Worm (Caenorhabditis elegans): ENCODE measurements around the gene F20D12.12.

The F20D12.12 gene

ce11 chrIV:7938834-7939233, 8.4 kb upstream of the F20D12.12 start, which contains the start of gene F20D12.7:
Gene F20D12.7, minus strand, starts transcription at chrIV:7938934.
- TF ChIP-seq mls-2 (tag; optimal IDR thresholded peaks at IDR 0.05): no peak
- no peak for TF ChIP-seq drap-1 (GFP tag; optimal IDR thresholded peaks at IDR 0.05)
- no peak for TF ChIP-seq ceh-83 (GFP tag; optimal IDR thresholded peaks at IDR 0.05)
- no peak for TF ChIP-seq unc-39 (tag; optimal IDR thresholded peaks at IDR 0.05)
- TF ChIP-seq nhr-12 (tag; optimal IDR thresholded peaks at IDR 0.05): no peak
- no peak for TF ChIP-seq blmp-1 (tag; optimal IDR thresholded peaks at IDR 0.05)
- TF ChIP-seq hlh-1 (tag; optimal IDR thresholded peaks at IDR 0.05): no peak
- TF ChIP-seq mab-5 (tag; optimal IDR thresholded peaks at IDR 0.05): no peak

DNA sequence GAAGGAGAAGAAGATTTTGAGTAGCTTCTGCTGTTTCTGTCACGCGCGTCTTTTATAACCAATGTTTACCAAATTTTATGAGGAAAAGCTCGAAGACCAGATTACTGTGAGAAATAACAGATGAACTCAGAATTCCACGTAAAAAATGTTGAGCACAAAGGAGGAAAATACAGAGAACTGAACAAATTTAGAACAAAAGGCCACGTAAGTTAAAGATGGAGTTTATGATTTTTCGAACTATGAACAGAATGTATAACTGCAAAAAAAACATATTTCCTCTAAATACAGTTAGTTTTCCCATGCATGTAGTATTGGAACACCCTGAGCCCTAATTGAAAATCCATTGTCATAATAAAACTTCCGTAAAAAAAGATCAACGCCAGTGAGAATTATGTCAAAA, 6.3 kb upstream of the F20D12.12 start, which contains the start of gene exc-9:
TSS of gene exc-9 (minus strand) at position 101 of the 400 bp plus-strand sequence.
- TF ChIP-seq cnd-1 (tag; optimal IDR thresholded peaks at IDR 0.05) (no peak), snpc-4 (tag; optimal IDR thresholded peaks at IDR 0.05) (no peak), hlh-1 (tag; optimal IDR thresholded peaks at IDR 0.05) (no peak), nhr-2 (tag; optimal IDR thresholded peaks at IDR 0.05) (no peak), lsy-2 (tag; optimal IDR thresholded peaks at IDR 0.05) (no peak), pha-4 (tag; optimal IDR thresholded peaks at IDR 0.05) (no peak), mab-5 (tag; optimal IDR thresholded peaks at IDR 0.05) (no peak), elt-1 (tag; optimal IDR thresholded peaks at IDR 0.05; ENCODE audit: borderline replicate concordance, insufficient read depth) (no peak), nhr-76 (tag; optimal IDR thresholded peaks at IDR 0.05) (no peak), blmp-1 (tag; optimal IDR thresholded peaks at IDR 0.05) (no peak)

- no peak for TF ChIP-seq flh-1 (GFP tag; optimal IDR thresholded peaks at IDR 0.05)
- no peak for TF ChIP-seq lin-32 (GFP tag; optimal IDR thresholded peaks at IDR 0.05)
- no peak for TF ChIP-seq zip-8 (tag; optimal IDR thresholded peaks at IDR 0.05)
- TF ChIP-seq hlh-1 (tag; optimal IDR thresholded peaks at IDR 0.05): no peak
- no peak for TF ChIP-seq tbx-8 (GFP tag; optimal IDR thresholded peaks at IDR 0.05)
- no peak for TF ChIP-seq pha-4 (tag; optimal IDR thresholded peaks at IDR 0.05)
- no peak for TF ChIP-seq sptf-1 (tag; optimal IDR thresholded peaks at IDR 0.05)
- TF ChIP-seq snpc-4 (tag; optimal IDR thresholded peaks at IDR 0.05): no peak
- TF ChIP-seq lin-13 (tag; optimal IDR thresholded peaks at IDR 0.05): no peak
- TF ChIP-seq ztf-11 (tag; optimal IDR thresholded peaks at IDR 0.05): no peak
- no peak for TF ChIP-seq mls-2 (tag; optimal IDR thresholded peaks at IDR 0.05)
- TF ChIP-seq ces-1 (GFP tag; optimal IDR thresholded peaks at IDR 0.05): no peak
- TF ChIP-seq nhr-76 (tag; optimal IDR thresholded peaks at IDR 0.05): no peak
- TF ChIP-seq drap-1 (GFP tag; optimal IDR thresholded peaks at IDR 0.05): no peak
- TF ChIP-seq nhr-2 (tag; optimal IDR thresholded peaks at IDR 0.05): no peak
Observed at ce11 chrIV:7943272-7943671, 4.0 kb upstream of the F20D12.12 start.

ce11 chrIV:7946457-7946856, 783 bp upstream of the F20D12.12 start, which contains the start of gene czw-1:
Gene czw-1, minus strand, starts transcription at chrIV:7946825.
- no peak for TF ChIP-seq mls-2 (tag; optimal IDR thresholded peaks at IDR 0.05)
- no peak for TF ChIP-seq elt-3 (tag; optimal IDR thresholded peaks at IDR 0.05)
- no peak for TF ChIP-seq unc-120 (tag; optimal IDR thresholded peaks at IDR 0.05; ENCODE audit: poor library complexity, severe bottlenecking)
- TF ChIP-seq sptf-1 (tag; optimal IDR thresholded peaks at IDR 0.05): no peak
- no peak for TF ChIP-seq mep-1 (tag; optimal IDR thresholded peaks at IDR 0.05)
- no peak for TF ChIP-seq bed-3 (GFP tag; optimal IDR thresholded peaks at IDR 0.05)
- no peak for TF ChIP-seq ces-1 (GFP tag; optimal IDR thresholded peaks at IDR 0.05)
- TF ChIP-seq cnd-1 (tag; optimal IDR thresholded peaks at IDR 0.05): no peak
- TF ChIP-seq unc-62 (GFP tag; optimal IDR thresholded peaks at IDR 0.05): no peak
- TF ChIP-seq ceh-83 (GFP tag; optimal IDR thresholded peaks at IDR 0.05): no peak
- no peak for TF ChIP-seq pha-4 (tag; optimal IDR thresholded peaks at IDR 0.05)
- TF ChIP-seq lsy-2 (tag; optimal IDR thresholded peaks at IDR 0.05): no peak
- no peak for TF ChIP-seq ham-2 (GFP tag; optimal IDR thresholded peaks at IDR 0.05)
- no peak for TF ChIP-seq nhr-12 (tag; optimal IDR thresholded peaks at IDR 0.05)
- TF ChIP-seq ceh-39 (tag; optimal IDR thresholded peaks at IDR 0.05): no peak
- no peak for TF ChIP-seq blmp-1 (tag; optimal IDR thresholded peaks at IDR 0.05)
- TF ChIP-seq drap-1 (GFP tag; optimal IDR thresholded peaks at IDR 0.05): no peak
- no peak for TF ChIP-seq nhr-76 (tag; optimal IDR thresholded peaks at IDR 0.05)

DNA sequence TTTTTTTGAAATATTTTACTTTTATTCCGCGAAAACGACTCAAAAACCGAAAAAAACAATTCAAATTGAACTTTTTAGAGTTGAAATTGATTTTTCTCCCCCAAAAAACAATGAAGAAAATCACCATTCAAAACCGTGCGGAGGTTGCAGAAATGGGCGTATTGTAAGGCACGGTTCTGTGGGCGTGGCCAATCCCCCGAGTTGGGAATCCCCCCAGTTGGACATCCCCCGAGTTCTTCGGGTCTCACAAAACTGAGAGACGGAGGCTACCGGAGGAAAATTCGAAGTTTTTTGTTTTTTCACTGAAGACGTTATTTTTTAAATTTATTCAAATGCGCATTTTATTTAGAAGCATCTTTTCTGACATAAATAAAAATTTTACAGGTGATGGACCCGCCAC, 1.1 kb downstream of the F20D12.12 start, which contains the start of gene mcm-3AP:
TSS of gene mcm-3AP (plus strand) at position 383 of the 400 bp plus-strand sequence.
- TF ChIP-seq lsy-2 (tag; optimal IDR thresholded peaks at IDR 0.05): peak; percentile 70

ce11 chrIV:7954006-7954405, 6.8 kb downstream of the F20D12.12 start:
- no peak for TF ChIP-seq mep-1 (tag; optimal IDR thresholded peaks at IDR 0.05)
- TF ChIP-seq ceh-39 (tag; optimal IDR thresholded peaks at IDR 0.05): no peak
- TF ChIP-seq mls-2 (tag; optimal IDR thresholded peaks at IDR 0.05): no peak
- no peak for TF ChIP-seq ceh-83 (GFP tag; optimal IDR thresholded peaks at IDR 0.05)
- TF ChIP-seq pha-4 (tag; optimal IDR thresholded peaks at IDR 0.05): no peak
- TF ChIP-seq elt-3 (tag; optimal IDR thresholded peaks at IDR 0.05): no peak
- TF ChIP-seq unc-62 (GFP tag; optimal IDR thresholded peaks at IDR 0.05): no peak
- no peak for TF ChIP-seq nhr-28 (tag; optimal IDR thresholded peaks at IDR 0.05)
- no peak for TF ChIP-seq tbx-8 (GFP tag; optimal IDR thresholded peaks at IDR 0.05)
- TF ChIP-seq snpc-4 (tag; optimal IDR thresholded peaks at IDR 0.05): no peak
- TF ChIP-seq elt-1 (tag; optimal IDR thresholded peaks at IDR 0.05; ENCODE audit: borderline replicate concordance, insufficient read depth): no peak
- TF ChIP-seq M03D4.4 (tag; optimal IDR thresholded peaks at IDR 0.05): no peak
- no peak for TF ChIP-seq blmp-1 (tag; optimal IDR thresholded peaks at IDR 0.05)
